Worm (Caenorhabditis elegans) whole organism, midembryonic: Measurements from ENCODE around the gene F21C10.6.

Source experiments
- T22C8.4 ChIP-seq: fragments of 200-800 bp; sonication (Bioruptor generic); IDR thresholded peaks from 2 replicates; pipeline ENCODE4 v1.3.6; 2022; ENCODE audit warnings: missing genetic modification characterization, missing compliant biosample characterization
- cog-1 ChIP-seq: sonication (generic microtip); optimal IDR thresholded peaks from 2 replicates; lab custom pipeline; 2016; ENCODE audit warnings: missing genetic modification characterization, missing compliant biosample characterization
- flt-1 ChIP-seq: fragments of 200-800 bp; sonication (Bioruptor generic); IDR thresholded peaks from 2 replicates; pipeline ENCODE4 v1.3.6; 2022; ENCODE audit warnings: missing genetic modification characterization, missing compliant biosample characterization
- klf-2 ChIP-seq: fragments of 200-800 bp; sonication (Bioruptor generic); conservative IDR thresholded peaks from 2 replicates; pipeline ENCODE4 v1.3.6; 2022; ENCODE audit warnings: missing genetic modification reagents, missing genetic modification characterization, missing compliant biosample characterization
- med-1 ChIP-seq: sonication (generic microtip); optimal IDR thresholded peaks from 2 replicates; lab custom pipeline; 2017; ENCODE audit warnings: missing genetic modification characterization, mild to moderate bottlenecking, missing compliant biosample characterization, antibody characterized with exemption, missing genetic modification reagents; ENCODE audit not compliant: insufficient read depth
- ref-1 ChIP-seq: fragments of 200-800 bp; sonication (Bioruptor generic); conservative IDR thresholded peaks from 2 replicates; pipeline ENCODE4 v1.3.6; 2022; ENCODE audit warnings: missing genetic modification reagents, missing genetic modification characterization, missing compliant biosample characterization
- tab-1 ChIP-seq: fragments of 200-800 bp; sonication (Bioruptor generic); IDR thresholded peaks from 2 replicates; pipeline ENCODE4 v1.3.6; 2022; ENCODE audit warnings: missing genetic modification characterization, missing compliant biosample characterization
- ztf-23 ChIP-seq: fragments of 200-800 bp; sonication (Bioruptor generic); IDR thresholded peaks from 2 replicates; pipeline ENCODE4 v1.3.6; 2022; ENCODE audit warnings: missing genetic modification reagents, missing genetic modification characterization, missing compliant biosample characterization
- ztf-29 ChIP-seq: fragments of 200-800 bp; sonication (Bioruptor generic); IDR thresholded peaks from 2 replicates; pipeline ENCODE4 v1.3.6; 2022; ENCODE audit warnings: missing genetic modification reagents, missing genetic modification characterization, missing compliant biosample characterization

ce11 chrV:9163897-9164296, 39.6 kb downstream of the F21C10.6 start:
- TF ChIP-seq med-1 (GFP tag; lab: Kevin White, UChicago) (no peak), flt-1 (GFP tag; lab: Robert Waterston, UW) (no peak), tab-1 (no peak), ztf-29 (no peak), cog-1 (no peak), ref-1 (GFP tag; lab: Robert Waterston, UW) (no peak), T22C8.4 (GFP tag; lab: Robert Waterston, UW) (no peak), klf-2 (GFP tag; lab: Robert Waterston, UW) (no peak), ztf-23 (no peak)
